Worm (Caenorhabditis elegans): ENCODE measurements around the gene T06C12.11.

DNA sequence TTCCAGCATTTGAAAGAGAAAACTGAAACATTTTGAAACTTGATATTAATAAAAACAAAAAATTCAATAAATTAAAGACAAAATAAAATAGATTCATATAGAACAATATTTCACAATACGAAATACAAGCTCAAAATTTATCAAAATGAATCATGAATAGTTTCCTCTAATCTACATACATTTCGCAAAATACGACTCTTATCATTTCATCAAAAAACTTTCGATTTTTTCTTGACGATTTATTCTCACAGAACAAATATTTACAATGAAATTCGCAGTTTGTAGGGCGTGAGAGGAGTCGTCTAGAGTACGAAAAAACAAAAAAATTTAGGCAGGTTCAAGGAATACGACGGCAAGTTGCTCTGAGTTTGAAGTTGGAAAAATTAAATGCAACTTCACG lies 2.7 kb upstream of the T06C12.11 start:
- TF ChIP-seq egl-27 (tag; optimal IDR thresholded peaks at IDR 0.05), result no peak
- no peak for TF ChIP-seq nhr-28 (tag; optimal IDR thresholded peaks at IDR 0.05)
- TF ChIP-seq C04F5.9 (tag; optimal IDR thresholded peaks at IDR 0.05), result no peak
- TF ChIP-seq pqm-1 (tag; optimal IDR thresholded peaks at IDR 0.05), result no peak
- no peak for TF ChIP-seq ama-1 (optimal IDR thresholded peaks at IDR 0.05)
- TF ChIP-seq ztf-4 (tag; optimal IDR thresholded peaks at IDR 0.05), result no peak
- no peak for TF ChIP-seq nhr-237 (tag; optimal IDR thresholded peaks at IDR 0.05)
- TF ChIP-seq Y116A8C.19 (tag; optimal IDR thresholded peaks at IDR 0.05; ENCODE audit: borderline replicate concordance), result no peak
- TF ChIP-seq ztf-11 (tag; optimal IDR thresholded peaks at IDR 0.05), result no peak
- no peak for TF ChIP-seq aly-2 (tag; optimal IDR thresholded peaks at IDR 0.05)
- TF ChIP-seq nhr-76 (tag; optimal IDR thresholded peaks at IDR 0.05), result no peak
- no peak for TF ChIP-seq snpc-4 (tag; optimal IDR thresholded peaks at IDR 0.05)
- TF ChIP-seq unc-86 (tag; optimal IDR thresholded peaks at IDR 0.05), result no peak
- no peak for TF ChIP-seq lin-35 (GFP tag; optimal IDR thresholded peaks at IDR 0.05)

Measured in whole organism, L1 larva.